Worm (Caenorhabditis elegans): ENCODE measurements around the gene T25B9.6.

ce11 chrIV:10798604-10799003 is 40.7 kb downstream of the T25B9.6 start:
- TF ChIP-seq him-1 (tag; optimal IDR thresholded peaks at IDR 0.05) (no peak), W03F9.2 (tag; optimal IDR thresholded peaks at IDR 0.05) (no peak), dao-5 (tag; optimal IDR thresholded peaks at IDR 0.05) (no peak)
